Worm (Caenorhabditis elegans): Measurements from ENCODE around the gene str-43.

- TF ChIP-seq dmd-9 (GFP tag; IDR thresholded peaks at IDR 0.05) = no peak
- no peak for TF ChIP-seq lir-3 (tag; optimal IDR thresholded peaks at IDR 0.05)
- TF ChIP-seq nhr-6 (tag; optimal IDR thresholded peaks at IDR 0.05) = no peak
- TF ChIP-seq unc-130 (GFP tag; optimal IDR thresholded peaks at IDR 0.05) = no peak
- TF ChIP-seq ama-1 (optimal IDR thresholded peaks at IDR 0.05) = no peak
- no peak for TF ChIP-seq ztf-7 (tag; optimal IDR thresholded peaks at IDR 0.05)
- TF ChIP-seq pha-4 (GFP tag; IDR thresholded peaks at IDR 0.05) = no peak
- TF ChIP-seq pha-4 (tag; optimal IDR thresholded peaks at IDR 0.05) = no peak
- no peak for TF ChIP-seq fos-1 (tag; optimal IDR thresholded peaks at IDR 0.05)
- TF ChIP-seq F10B5.3 (tag; optimal IDR thresholded peaks at IDR 0.05) = no peak
- no peak for TF ChIP-seq aly-2 (tag; optimal IDR thresholded peaks at IDR 0.05)
- 0 out of 2 replicates have a peak, but pooled peaks have one; percentile 20 for TF ChIP-seq ceh-20 (GFP tag; IDR thresholded peaks at IDR 0.05)
- TF ChIP-seq aha-1 (tag) = no peak
- no peak for TF ChIP-seq nhr-76 (tag; optimal IDR thresholded peaks at IDR 0.05)
- no peak for TF ChIP-seq sdz-12 (GFP tag; optimal IDR thresholded peaks at IDR 0.05)
Measured at ce11 chrV:15707982-15708381, 44.0 kb downstream of the str-43 start.

Data from whole organism, L4 larva.